Fruit fly (Drosophila melanogaster) whole organism, prepupa: ENCODE results near the gene pie.
A peak's percentile ranks its signal among the peaks of the same experiment; 100 is the strongest.

Source experiments
- CG11294 ChIP-seq: fragments of 200-800 bp; sonication (Bioruptor generic); IDR thresholded peaks from 2 replicates; pipeline ENCODE4 v1.3.6; 2022; ENCODE audit warnings: missing biosample characterization, missing genetic modification characterization
- CG16779 ChIP-seq: fragments of 200-800 bp; sonication (Bioruptor generic); optimal IDR thresholded peaks from 3 replicates; lab custom pipeline; 2017; ENCODE audit warnings: missing biosample characterization, mild to moderate bottlenecking, missing genetic modification characterization
- CG8632 ChIP-seq: fragments of 200-800 bp; sonication (Bioruptor generic); optimal IDR thresholded peaks from 3 replicates; lab custom pipeline; 2016; ENCODE audit warnings: missing biosample characterization, missing genetic modification characterization
- Ets96B ChIP-seq: fragments of 200-800 bp; optimal IDR thresholded peaks from 2 replicates; lab custom pipeline; 2019; ENCODE audit warnings: missing biosample characterization, mild to moderate bottlenecking, missing genetic modification characterization, moderate library complexity
- Hr4 ChIP-seq: fragments of 200-800 bp; sonication (Bioruptor generic); optimal IDR thresholded peaks from 3 replicates; lab custom pipeline; 2016; ENCODE audit warnings: missing biosample characterization, missing genetic modification characterization
- Lpt ChIP-seq: fragments of 200-800 bp; sonication (Bioruptor generic); optimal IDR thresholded peaks from 3 replicates; lab custom pipeline; 2016; ENCODE audit warnings: missing biosample characterization, missing genetic modification characterization
- Sox102F ChIP-seq: fragments of 200-800 bp; sonication (Bioruptor generic); optimal IDR thresholded peaks from 2 replicates; lab custom pipeline; 2016; ENCODE audit warnings: missing biosample characterization, mild to moderate bottlenecking, missing genetic modification characterization
- acj6 ChIP-seq: fragments of 200-800 bp; sonication (Bioruptor generic); optimal IDR thresholded peaks from 3 replicates; lab custom pipeline; 2016; ENCODE audit warnings: missing biosample characterization, missing genetic modification characterization
- lz ChIP-seq: fragments of 200-800 bp; sonication (Bioruptor generic); optimal IDR thresholded peaks from 3 replicates; lab custom pipeline; 2016; ENCODE audit warnings: missing biosample characterization, missing genetic modification characterization
- pdm3 ChIP-seq: fragments of 200-800 bp; sonication (Bioruptor generic); optimal IDR thresholded peaks from 3 replicates; lab custom pipeline; 2016; ENCODE audit warnings: missing biosample characterization, missing genetic modification characterization
- ss ChIP-seq, 2 experiments: fragments of 200-800 bp; sonication (Bioruptor generic); optimal IDR thresholded peaks; 2 replicates in 1 of 2; 3 replicates in 1 of 2; lab custom pipeline; 2017 to 2018; ENCODE audit warnings: mild to moderate bottlenecking in 2 of 2, missing biosample characterization in 2 of 2, missing genetic modification characterization in 2 of 2, moderate library complexity in 1 of 2

dm6 chr2L:10373605-10374269, 48.8 kb downstream of the pie start, which contains the start of gene rho-5:
- TF ChIP-seq pdm3 (GFP tag; lab: Kevin White, UChicago) (no peak), CG11294 (GFP tag; lab: Robert Waterston, UW) (no peak), Ets96B (no peak), Hr4 (peak; percentile 9), lz (GFP tag; lab: Kevin White, UChicago) (no peak), ss (GFP tag; optimal IDR thresholded peaks at IDR 0.05; lab: Kevin White, UChicago) (no peak), Lpt (no peak), acj6 (no peak), Sox102F (no peak), CG16779 (no peak), CG8632 (GFP tag; lab: Kevin White, UChicago) (no peak)
